Worm (Caenorhabditis elegans) whole organism, L4/young adult: ENCODE data around the gene srx-3.

Experiments
- W03F9.2 ChIP-seq: fragments of 150-350 bp; optimal IDR thresholded peaks from 2 replicates; lab custom pipeline; 2014; ENCODE audit warnings: missing biosample characterization, missing genetic modification characterization
- dao-5 ChIP-seq: sonication (generic microtip); optimal IDR thresholded peaks from 2 replicates; lab custom pipeline; 2016; ENCODE audit warnings: missing genotype, missing genetic modification characterization, moderate library complexity, missing compliant biosample characterization
- him-1 ChIP-seq: sonication (generic microtip); optimal IDR thresholded peaks from 2 replicates; lab custom pipeline; 2016; ENCODE audit warnings: missing genotype, missing genetic modification reagents, missing genetic modification characterization, missing compliant biosample characterization

DNA sequence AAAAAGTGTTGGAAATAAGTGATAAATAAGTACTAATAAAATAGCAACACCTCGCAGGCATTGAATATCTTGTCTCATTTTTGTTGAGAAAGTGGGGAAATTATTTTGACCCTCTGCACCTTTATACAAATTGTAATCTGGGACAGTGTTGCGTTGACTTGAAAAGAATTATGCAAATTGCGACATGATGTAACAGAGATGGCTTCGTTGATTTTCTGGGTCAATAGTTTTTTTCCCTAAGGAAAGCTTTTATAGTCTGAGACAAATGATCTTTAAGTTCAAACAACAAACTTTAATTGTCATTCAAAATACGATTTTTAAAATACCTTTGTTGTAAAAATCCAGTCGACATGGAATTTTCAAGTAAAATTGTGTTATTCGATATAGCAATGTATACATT is 19.4 kb downstream of the srx-3 start, which contains the start of gene bus-1:
- TF ChIP-seq him-1 (tag; lab: Kevin White, UChicago) (no peak), W03F9.2 (tag; lab: Kevin White, UChicago) (no peak), dao-5 (tag; lab: Kevin White, UChicago) (no peak)
